Worm (Caenorhabditis elegans): ENCODE measurements around the gene nhr-153.

Gene nhr-153

DNA sequence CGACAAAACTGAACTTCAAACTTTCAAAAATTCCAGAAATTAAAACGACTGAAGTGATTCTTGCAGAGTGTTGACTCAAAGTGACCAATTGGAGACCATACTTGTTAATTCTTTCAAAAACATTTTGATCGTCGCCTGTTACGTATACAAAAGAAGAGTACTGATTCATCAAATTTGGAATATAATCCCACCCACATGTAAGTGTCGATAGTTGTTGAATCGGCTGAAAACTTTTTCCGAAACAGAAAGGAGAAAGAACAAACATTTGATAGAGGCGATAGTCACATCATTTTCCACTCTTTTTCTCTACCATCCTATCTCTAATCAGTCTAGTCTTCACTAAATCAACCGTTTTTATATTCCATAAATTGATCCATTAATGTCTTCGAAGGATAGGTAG is at the start of gene nhr-153:
Gene nhr-153 (plus strand): TSS at position 301 of the 400 bp plus-strand sequence.
- no peak for TF ChIP-seq mls-2 (tag; optimal IDR thresholded peaks at IDR 0.05)
- TF ChIP-seq mep-1 (tag; optimal IDR thresholded peaks at IDR 0.05) = no peak
- TF ChIP-seq ztf-11 (tag; optimal IDR thresholded peaks at IDR 0.05) = no peak
- TF ChIP-seq ham-2 (GFP tag; optimal IDR thresholded peaks at IDR 0.05) = no peak
- no peak for TF ChIP-seq drap-1 (GFP tag; optimal IDR thresholded peaks at IDR 0.05)
- no peak for TF ChIP-seq pha-4 (tag; optimal IDR thresholded peaks at IDR 0.05)
- no peak for TF ChIP-seq lin-13 (tag; optimal IDR thresholded peaks at IDR 0.05)
- no peak for TF ChIP-seq ceh-39 (tag; optimal IDR thresholded peaks at IDR 0.05)
- no peak for TF ChIP-seq flh-1 (GFP tag; optimal IDR thresholded peaks at IDR 0.05)
- TF ChIP-seq snpc-4 (tag; optimal IDR thresholded peaks at IDR 0.05) = no peak
- no peak for TF ChIP-seq elt-1 (tag; optimal IDR thresholded peaks at IDR 0.05; ENCODE audit: borderline replicate concordance, insufficient read depth)
- TF ChIP-seq nhr-2 (tag; optimal IDR thresholded peaks at IDR 0.05) = no peak
- no peak for TF ChIP-seq bed-3 (GFP tag; optimal IDR thresholded peaks at IDR 0.05)
- TF ChIP-seq zip-8 (tag; optimal IDR thresholded peaks at IDR 0.05) = no peak
- no peak for TF ChIP-seq sem-2 (GFP tag; optimal IDR thresholded peaks at IDR 0.05)
- no peak for TF ChIP-seq tbx-8 (GFP tag; optimal IDR thresholded peaks at IDR 0.05)

DNA sequence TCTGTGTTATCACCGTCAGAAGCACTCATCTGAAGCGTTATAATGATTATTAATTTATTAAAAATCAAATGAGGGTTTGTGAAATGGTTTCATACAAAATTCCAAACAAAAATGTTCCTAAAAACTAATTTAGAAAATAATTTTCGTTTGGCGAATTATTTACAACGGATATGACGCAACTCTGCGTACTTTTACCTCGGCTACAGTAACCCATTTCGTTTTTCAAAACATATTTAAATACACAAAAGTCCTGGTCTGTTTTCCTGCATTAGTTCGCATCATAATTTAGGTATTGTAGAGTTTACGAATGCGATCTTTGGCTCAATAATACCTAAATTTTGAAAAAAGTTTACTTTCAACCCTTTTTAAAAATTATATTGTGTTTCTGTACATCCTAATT is 44.3 kb upstream of the nhr-153 start, which contains the start of gene R07B7.2:
Gene R07B7.2 (minus strand): TSS at position 35 of the 400 bp plus-strand sequence.
- peak; percentile 75 for TF ChIP-seq zip-8 (tag; optimal IDR thresholded peaks at IDR 0.05)
- TF ChIP-seq M03D4.4 (tag; optimal IDR thresholded peaks at IDR 0.05) = no peak

DNA sequence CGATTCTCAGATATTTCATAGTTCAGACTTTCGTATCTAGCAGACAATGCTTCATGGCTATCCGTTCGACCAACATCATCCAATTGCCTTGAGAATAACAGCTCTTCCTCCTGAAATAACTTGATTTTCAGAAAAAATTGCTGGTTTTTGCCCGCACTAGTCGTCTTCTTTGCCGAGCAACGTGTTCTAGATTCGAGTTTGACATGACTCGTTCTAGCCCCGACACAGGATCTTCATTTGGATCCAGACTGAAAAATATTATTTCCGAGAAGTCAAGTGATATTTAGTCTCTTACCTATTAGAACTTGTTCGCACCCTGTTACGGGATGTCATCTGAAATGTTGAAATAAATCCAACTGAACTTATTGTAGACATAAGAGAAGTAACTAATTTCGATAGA is 41.0 kb upstream of the nhr-153 start, which contains the start of gene clh-6:
Gene clh-6 (minus strand): TSS at position 333 of the 400 bp plus-strand sequence.
- no peak for TF ChIP-seq flh-1 (GFP tag; optimal IDR thresholded peaks at IDR 0.05)
- TF ChIP-seq nhr-28 (tag; optimal IDR thresholded peaks at IDR 0.05) = no peak
- no peak for TF ChIP-seq ztf-11 (tag; optimal IDR thresholded peaks at IDR 0.05)
- no peak for TF ChIP-seq bed-3 (GFP tag; optimal IDR thresholded peaks at IDR 0.05)
- no peak for TF ChIP-seq hlh-1 (tag; optimal IDR thresholded peaks at IDR 0.05)
- no peak for TF ChIP-seq mls-2 (tag; optimal IDR thresholded peaks at IDR 0.05)
- no peak for TF ChIP-seq zip-8 (tag; optimal IDR thresholded peaks at IDR 0.05)
- TF ChIP-seq lin-32 (GFP tag; optimal IDR thresholded peaks at IDR 0.05) = no peak
- TF ChIP-seq pha-4 (tag; optimal IDR thresholded peaks at IDR 0.05) = no peak

DNA sequence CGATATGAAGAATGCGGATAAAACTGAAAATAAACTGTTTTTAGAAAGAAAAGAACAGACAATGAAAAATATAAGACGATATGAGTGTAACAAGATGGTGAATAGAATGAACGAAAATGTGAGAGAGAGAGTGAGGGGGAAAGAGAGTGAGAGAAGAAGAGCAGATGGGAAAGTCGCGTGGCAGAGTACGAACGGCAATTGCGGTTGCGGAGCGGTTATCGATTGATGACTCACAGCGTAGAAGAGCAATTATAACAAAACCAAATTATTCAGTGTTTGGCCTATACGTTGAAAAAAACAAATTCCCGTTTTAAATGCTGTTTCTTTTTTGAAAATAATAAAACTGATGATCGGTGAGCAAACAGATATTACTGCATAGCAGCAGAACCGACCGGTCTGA is 38.7 kb upstream of the nhr-153 start, which contains the start of gene pqn-53:
Gene pqn-53 (minus strand): TSS at position 23 of the 400 bp plus-strand sequence.
- TF ChIP-seq ces-1 (GFP tag; optimal IDR thresholded peaks at IDR 0.05) (peak; percentile 19), hlh-1 (tag; optimal IDR thresholded peaks at IDR 0.05) (peak; percentile 43), cnd-1 (tag; optimal IDR thresholded peaks at IDR 0.05) (no peak), elt-3 (tag; optimal IDR thresholded peaks at IDR 0.05) (no peak), sptf-1 (tag; optimal IDR thresholded peaks at IDR 0.05) (no peak), ceh-39 (tag; optimal IDR thresholded peaks at IDR 0.05) (peak; percentile 69), M03D4.4 (tag; optimal IDR thresholded peaks at IDR 0.05) (no peak)

DNA sequence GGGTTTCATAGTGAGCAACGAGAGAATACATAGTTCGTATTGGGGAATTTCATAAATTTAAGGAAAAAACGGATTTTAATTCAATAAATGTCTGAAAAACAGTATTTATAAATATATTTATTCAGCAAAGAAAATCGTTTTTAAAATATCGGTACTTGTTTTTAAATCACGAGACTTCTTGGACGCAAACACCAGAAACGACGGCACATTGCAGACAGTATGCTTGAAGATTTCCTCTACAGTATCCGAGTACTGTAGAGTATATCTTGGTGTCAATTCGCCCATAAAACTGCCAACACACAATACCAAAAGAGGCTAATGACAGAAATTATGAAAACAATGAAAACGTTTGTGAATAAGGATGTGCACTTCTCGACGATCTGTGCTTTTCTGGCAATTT is 38.2 kb upstream of the nhr-153 start:
- TF ChIP-seq ces-1 (GFP tag; optimal IDR thresholded peaks at IDR 0.05) = no peak
- no peak for TF ChIP-seq hlh-1 (tag; optimal IDR thresholded peaks at IDR 0.05)
- no peak for TF ChIP-seq mep-1 (tag; optimal IDR thresholded peaks at IDR 0.05)
- no peak for TF ChIP-seq ztf-11 (tag; optimal IDR thresholded peaks at IDR 0.05)
- TF ChIP-seq sptf-1 (tag; optimal IDR thresholded peaks at IDR 0.05) = peak; percentile 5
- peak; percentile 69 for TF ChIP-seq lsy-2 (tag; optimal IDR thresholded peaks at IDR 0.05)

DNA sequence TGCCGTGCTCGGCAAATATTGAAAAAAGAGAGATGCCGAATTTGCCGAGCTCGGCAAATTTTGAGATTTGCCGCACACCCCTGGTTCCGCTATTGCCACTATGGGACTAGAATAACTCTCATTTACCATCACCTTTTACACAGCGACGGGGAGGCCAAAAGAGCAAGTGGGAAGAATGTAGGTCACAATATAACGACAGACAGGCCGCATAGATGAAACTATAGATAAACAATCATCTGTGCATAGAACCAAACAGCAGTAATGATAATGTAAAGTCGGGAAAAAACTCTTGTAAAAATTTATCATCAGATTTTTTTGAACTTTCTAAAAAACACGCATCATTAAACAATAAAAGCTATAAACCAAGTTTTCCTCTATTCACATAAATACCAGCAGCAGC is 35.6 kb upstream of the nhr-153 start, which contains the start of gene kmo-2:
Gene kmo-2 (minus strand): TSS at position 101 of the 400 bp plus-strand sequence.
- TF ChIP-seq ces-1 (GFP tag; optimal IDR thresholded peaks at IDR 0.05) (no peak), nhr-28 (tag; optimal IDR thresholded peaks at IDR 0.05) (no peak), zip-8 (tag; optimal IDR thresholded peaks at IDR 0.05) (no peak), snpc-4 (tag; optimal IDR thresholded peaks at IDR 0.05) (no peak), bed-3 (GFP tag; optimal IDR thresholded peaks at IDR 0.05) (no peak), unc-62 (GFP tag; optimal IDR thresholded peaks at IDR 0.05) (no peak), lin-32 (GFP tag; optimal IDR thresholded peaks at IDR 0.05) (no peak), mep-1 (tag; optimal IDR thresholded peaks at IDR 0.05) (no peak), ceh-39 (tag; optimal IDR thresholded peaks at IDR 0.05) (no peak), ceh-43 (GFP tag; optimal IDR thresholded peaks at IDR 0.05) (no peak), nhr-237 (tag; optimal IDR thresholded peaks at IDR 0.05) (no peak), cnd-1 (tag; optimal IDR thresholded peaks at IDR 0.05) (no peak), ham-2 (GFP tag; optimal IDR thresholded peaks at IDR 0.05) (no peak), pha-4 (tag; optimal IDR thresholded peaks at IDR 0.05) (no peak), sem-2 (GFP tag; optimal IDR thresholded peaks at IDR 0.05) (no peak), elt-1 (tag; optimal IDR thresholded peaks at IDR 0.05; ENCODE audit: borderline replicate concordance, insufficient read depth) (no peak), nhr-76 (tag; optimal IDR thresholded peaks at IDR 0.05) (no peak)
